Worm (Caenorhabditis elegans) whole organism, young adult: ENCODE results near the gene M106.8.

ENCODE experiments used
- B0261.1 ChIP-seq: sonication (generic microtip); optimal IDR thresholded peaks from 2 replicates; lab custom pipeline; 2016; ENCODE audit warnings: mild to moderate bottlenecking, missing genetic modification characterization, moderate library complexity, missing compliant biosample characterization
- K11D2.4 ChIP-seq: fragments of 200-800 bp; sonication (Bioruptor generic); IDR thresholded peaks from 2 replicates; pipeline ENCODE4 v1.3.6; 2022; ENCODE audit warnings: missing genetic modification reagents, missing genetic modification characterization, missing compliant biosample characterization
- K12H6.12 ChIP-seq: fragments of 200-800 bp; sonication (Bioruptor generic); optimal IDR thresholded peaks from 2 replicates; lab custom pipeline; 2018; ENCODE audit warnings: mild to moderate bottlenecking, missing genetic modification characterization, missing compliant biosample characterization
- Y56A3A.18 ChIP-seq: fragments of 200-800 bp; sonication (Bioruptor generic); IDR thresholded peaks from 2 replicates; pipeline ENCODE4 v1.3.6; 2022; ENCODE audit warnings: missing genetic modification reagents, missing genetic modification characterization, missing compliant biosample characterization
- akir-1 ChIP-seq: fragments of 200-800 bp; sonication (Bioruptor generic); optimal IDR thresholded peaks from 2 replicates; lab custom pipeline; 2018; ENCODE audit warnings: mild to moderate bottlenecking, missing genetic modification characterization, moderate library complexity, missing compliant biosample characterization
- ama-1 ChIP-seq, 3 experiments: fragments of 150-350 bp in 1 of 3; sonication (generic microtip) in 2 of 3; optimal IDR thresholded peaks; 2 replicates each; lab custom pipeline; 2014 to 2018; ENCODE audit warnings: missing biosample characterization in 2 of 3, missing genetic modification characterization in 2 of 3, missing genetic modification reagents in 2 of 3
- lin-35 ChIP-seq, 3 experiments: fragments of 150-350 bp in 2 of 3; sonication (generic microtip) in 1 of 3; optimal IDR thresholded peaks; 2 replicates each; lab custom pipeline; 2014 to 2018; ENCODE audit warnings: missing biosample characterization in 3 of 3, missing genetic modification characterization in 3 of 3, missing genetic modification reagents in 3 of 3
- madf-6 ChIP-seq: fragments of 200-800 bp; sonication (Bioruptor generic); IDR thresholded peaks from 2 replicates; pipeline ENCODE4 v1.3.6; 2022; ENCODE audit warnings: missing genetic modification reagents, missing genetic modification characterization, missing compliant biosample characterization
- nfya-2 ChIP-seq: fragments of 200-800 bp; sonication (Bioruptor generic); IDR thresholded peaks from 2 replicates; pipeline ENCODE4 v1.3.6; 2022; ENCODE audit warnings: missing genetic modification reagents, missing genetic modification characterization, missing compliant biosample characterization
- nhr-90 ChIP-seq: sonication (generic microtip); optimal IDR thresholded peaks from 2 replicates; lab custom pipeline; 2016; ENCODE audit warnings: missing genotype, mild to moderate bottlenecking, missing genetic modification characterization, missing compliant biosample characterization
- snpc-3.4 ChIP-seq: sonication (generic microtip); optimal IDR thresholded peaks from 2 replicates; lab custom pipeline; 2017; ENCODE audit warnings: missing genetic modification characterization, mild to moderate bottlenecking, missing compliant biosample characterization, antibody characterized with exemption, moderate library complexity, missing genotype, missing genetic modification reagents
- tbx-9 ChIP-seq: sonication (generic microtip); optimal IDR thresholded peaks from 2 replicates; lab custom pipeline; 2016; ENCODE audit warnings: borderline replicate concordance, missing genetic modification characterization, inconsistent platforms, missing compliant biosample characterization

ce11 chrII:10820679-10821078, 22.7 kb downstream of the M106.8 start, which contains the start of gene ech-4:
- TF ChIP-seq tbx-9 (tag; lab: Kevin White, UChicago) (no peak), madf-6 (no peak), lin-35 (GFP tag; optimal IDR thresholded peaks at IDR 0.05; lab: Kevin White, UChicago) (no peak), akir-1 (GFP tag; lab: Kevin White, UChicago) (no peak), nhr-90 (no peak), K11D2.4 (GFP tag; lab: Robert Waterston, UW) (no peak), Y56A3A.18 (GFP tag; lab: Robert Waterston, UW) (no peak), ama-1 (optimal IDR thresholded peaks at IDR 0.05; lab: Kevin White, UChicago) (no peak), ama-1 (GFP tag; optimal IDR thresholded peaks at IDR 0.05; lab: Kevin White, UChicago) (no peak), B0261.1 (no peak), K12H6.12 (tag; lab: Kevin White, UChicago) (no peak), snpc-3.4 (tag; lab: Kevin White, UChicago) (no peak), nfya-2 (GFP tag; lab: Robert Waterston, UW) (no peak)
